Fruit fly (Drosophila melanogaster): ENCODE results near the gene CG7290.

The CG7290 gene

dm6 chr3L:20221412-20221864, 15.6 kb upstream of the CG7290 start, which contains the start of gene CG17145 (continued):
- no peak for TF ChIP-seq Drgx (GFP tag; IDR thresholded peaks at IDR 0.05)
- TF ChIP-seq CG15601 (tag; optimal IDR thresholded peaks at IDR 0.05): no peak
- peak; percentile 9 for TF ChIP-seq CG12391 (tag; optimal IDR thresholded peaks at IDR 0.05)
- TF ChIP-seq sug (tag; optimal IDR thresholded peaks at IDR 0.05): peak; percentile 46
- no peak for TF ChIP-seq CG10654 (GFP tag; optimal IDR thresholded peaks at IDR 0.05)
- no peak for TF ChIP-seq scrt (GFP tag; optimal IDR thresholded peaks at IDR 0.05)
- no peak for TF ChIP-seq hth (optimal IDR thresholded peaks at IDR 0.05)
- TF ChIP-seq CG12299 (tag; optimal IDR thresholded peaks at IDR 0.05): no peak
- no peak for TF ChIP-seq br (optimal IDR thresholded peaks at IDR 0.05)
- no peak for TF ChIP-seq CG2712 (tag; optimal IDR thresholded peaks at IDR 0.05)
- TF ChIP-seq CG9609 (GFP tag; optimal IDR thresholded peaks at IDR 0.05): no peak
- no peak for TF ChIP-seq jing (GFP tag; optimal IDR thresholded peaks at IDR 0.05)
- TF ChIP-seq Bgb (GFP tag; IDR thresholded peaks at IDR 0.05; ENCODE audit: partially characterized antibody): no peak
- no peak for TF ChIP-seq trem (tag; optimal IDR thresholded peaks at IDR 0.05)
- no peak for TF ChIP-seq chn (GFP tag; optimal IDR thresholded peaks at IDR 0.05)
- TF ChIP-seq eyg (GFP tag; optimal IDR thresholded peaks at IDR 0.05): no peak
- peak; percentile 47 for TF ChIP-seq PHDP (tag; optimal IDR thresholded peaks at IDR 0.05)
- no peak for TF ChIP-seq Dbx (GFP tag; IDR thresholded peaks at IDR 0.05)
- TF ChIP-seq CG12659 (GFP tag; optimal IDR thresholded peaks at IDR 0.05): peak; percentile 38
- no peak for TF ChIP-seq dimm (GFP tag; IDR thresholded peaks at IDR 0.05)
- TF ChIP-seq fru (optimal IDR thresholded peaks at IDR 0.05): no peak
- TF ChIP-seq Atf-2 (GFP tag; optimal IDR thresholded peaks at IDR 0.05): no peak
- no peak for TF ChIP-seq CG11247 (GFP tag; IDR thresholded peaks at IDR 0.05)
- TF ChIP-seq Eip74EF (GFP tag; optimal IDR thresholded peaks at IDR 0.05): no peak
- TF ChIP-seq CG4360 (GFP tag; IDR thresholded peaks at IDR 0.05): no peak
- no peak for TF ChIP-seq CG3838 (GFP tag; optimal IDR thresholded peaks at IDR 0.05)
- TF ChIP-seq grn (GFP tag; optimal IDR thresholded peaks at IDR 0.05): peak; percentile 50
- no peak for TF ChIP-seq fd96Cb (tag; optimal IDR thresholded peaks at IDR 0.05)
- TF ChIP-seq CG30020 (tag; optimal IDR thresholded peaks at IDR 0.05): no peak
- TF ChIP-seq pan (optimal IDR thresholded peaks at IDR 0.05): no peak
- TF ChIP-seq pan (GFP tag; optimal IDR thresholded peaks at IDR 0.05 in 1 of 2, IDR thresholded peaks at IDR 0.05 in 1 of 2): no peak
- no peak for TF ChIP-seq nom (GFP tag; optimal IDR thresholded peaks at IDR 0.05)
- TF ChIP-seq TFAM (GFP tag; optimal IDR thresholded peaks at IDR 0.05): no peak
- TF ChIP-seq h (optimal IDR thresholded peaks at IDR 0.05): no peak
- no peak for TF ChIP-seq CG7839 (tag; optimal IDR thresholded peaks at IDR 0.05)
- TF ChIP-seq lmd (GFP tag; IDR thresholded peaks at IDR 0.05): peak; percentile 5; the same call in 1 of the 2 replicates
- TF ChIP-seq CG30403 (GFP tag; optimal IDR thresholded peaks at IDR 0.05): no peak
- no peak for TF ChIP-seq CG8359 (GFP tag; optimal IDR thresholded peaks at IDR 0.05; ENCODE audit: borderline replicate concordance)
- peak; percentile 25 for TF ChIP-seq Nf-YC (tag; optimal IDR thresholded peaks at IDR 0.05)
- TF ChIP-seq pzg (GFP tag; optimal IDR thresholded peaks at IDR 0.05): no peak
- TF ChIP-seq CG4328 (GFP tag; optimal IDR thresholded peaks at IDR 0.05): no peak
- no peak for TF ChIP-seq CG16815 (GFP tag; optimal IDR thresholded peaks at IDR 0.05)
- TF ChIP-seq CG18262 (tag; optimal IDR thresholded peaks at IDR 0.05): no peak
- no peak for TF ChIP-seq emc (GFP tag; optimal IDR thresholded peaks at IDR 0.05)
- TF ChIP-seq CG7786 (GFP tag; optimal IDR thresholded peaks at IDR 0.05): no peak
- TF ChIP-seq CG10431 (GFP tag; optimal IDR thresholded peaks at IDR 0.05): no peak
- TF ChIP-seq Scr (GFP tag; IDR thresholded peaks at IDR 0.05; ENCODE audit: partially characterized antibody): no peak
- no peak for TF ChIP-seq cas (GFP tag; IDR thresholded peaks at IDR 0.05)
- TF ChIP-seq CG30431 (GFP tag; optimal IDR thresholded peaks at IDR 0.05): no peak
- TF ChIP-seq slbo (GFP tag; IDR thresholded peaks at IDR 0.05): no peak
- no peak for TF ChIP-seq CG2129 (GFP tag; IDR thresholded peaks at IDR 0.05; ENCODE audit: partially characterized antibody)
- TF ChIP-seq CG34376 (GFP tag; optimal IDR thresholded peaks at IDR 0.05): peak; percentile 40
- no peak for TF ChIP-seq NC2β (GFP tag; optimal IDR thresholded peaks at IDR 0.05)

Data from whole organism, embryonic.